Worm (Caenorhabditis elegans) whole organism, L1 larva: Measurements from ENCODE around the gene F56C3.4.

Experiments
- C34B4.2 ChIP-seq: sonication (generic microtip); optimal IDR thresholded peaks from 2 replicates; lab custom pipeline; 2017; ENCODE audit warnings: mild to moderate bottlenecking, missing genetic modification characterization, missing compliant biosample characterization
- ama-1 ChIP-seq: fragments of 150-350 bp; optimal IDR thresholded peaks from 2 replicates; lab custom pipeline; 2014
- elt-3 ChIP-seq, 6 experiments: fragments of 150-350 bp in 1 of 6; sonication (generic microtip); optimal IDR thresholded peaks; 2 replicates each; lab custom pipeline; 2017 to 2018; ENCODE audit warnings: missing biosample characterization in 6 of 6, missing genetic modification characterization in 6 of 6, inconsistent platforms in 1 of 6
- ets-5 ChIP-seq: fragments of 200-800 bp; sonication (Bioruptor generic); IDR thresholded peaks from 2 replicates; pipeline ENCODE4 v1.3.6; 2022; ENCODE audit warnings: missing genetic modification characterization, missing compliant biosample characterization
- jun-1 ChIP-seq: fragments of 150-350 bp; optimal IDR thresholded peaks from 2 replicates; lab custom pipeline; 2014; ENCODE audit warnings: missing biosample characterization, missing genetic modification reagents, missing genetic modification characterization
- lin-13 ChIP-seq: fragments of 150-350 bp; optimal IDR thresholded peaks from 2 replicates; lab custom pipeline; 2014; ENCODE audit warnings: missing biosample characterization, missing genetic modification reagents, missing genetic modification characterization
- mdl-1 ChIP-seq, 2 experiments: fragments of 150-350 bp; optimal IDR thresholded peaks; 2 replicates each; lab custom pipeline; 2014 to 2017; ENCODE audit warnings: missing biosample characterization in 2 of 2, missing genetic modification characterization in 2 of 2, inconsistent platforms in 1 of 2
- nhr-12 ChIP-seq: sonication (generic microtip); optimal IDR thresholded peaks from 2 replicates; lab custom pipeline; 2017; ENCODE audit warnings: missing biosample characterization, missing genetic modification characterization
- nhr-20 ChIP-seq: sonication (generic microtip); optimal IDR thresholded peaks from 2 replicates; lab custom pipeline; 2016; ENCODE audit warnings: mild to moderate bottlenecking, missing genetic modification characterization, missing compliant biosample characterization
- nhr-28 ChIP-seq: fragments of 150-350 bp; optimal IDR thresholded peaks from 2 replicates; lab custom pipeline; 2014; ENCODE audit warnings: missing biosample characterization, missing genetic modification characterization
- nhr-77 ChIP-seq: fragments of 150-350 bp; optimal IDR thresholded peaks from 2 replicates; lab custom pipeline; 2014; ENCODE audit warnings: missing biosample characterization, missing genetic modification characterization
- rnt-1 ChIP-seq: sonication (generic microtip); optimal IDR thresholded peaks from 2 replicates; lab custom pipeline; 2016; ENCODE audit warnings: mild to moderate bottlenecking, missing genetic modification characterization, moderate library complexity, missing compliant biosample characterization
- unc-30 ChIP-seq: sonication (generic microtip); optimal IDR thresholded peaks from 2 replicates; lab custom pipeline; 2017; ENCODE audit warnings: missing biosample characterization, missing genetic modification characterization

DNA sequence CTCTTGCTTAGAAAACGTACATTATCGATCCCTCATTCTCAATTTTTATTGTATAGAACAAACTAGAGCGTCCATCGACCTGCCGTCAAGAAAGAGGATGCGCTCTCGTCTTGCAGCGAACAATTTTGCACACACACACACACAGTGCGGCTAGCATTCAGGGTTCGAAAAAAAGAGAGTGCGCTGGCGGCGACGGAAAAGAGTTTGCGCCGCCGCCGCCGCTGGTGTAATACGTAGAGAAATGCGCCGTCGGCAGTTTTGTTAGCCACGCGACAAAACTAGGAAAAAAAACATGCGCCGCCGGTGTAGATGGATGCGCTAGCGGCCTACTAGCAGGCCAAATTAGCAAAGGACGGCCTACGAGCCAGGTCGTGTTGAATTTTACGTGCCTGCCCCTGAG lies 23.0 kb upstream of the F56C3.4 start:
- TF ChIP-seq nhr-20 (tag; lab: Kevin White, UChicago) (no peak), nhr-12 (no peak), unc-30 (tag; lab: Kevin White, UChicago) (no peak), lin-13 (GFP tag; lab: Kevin White, UChicago) (no peak), rnt-1 (tag; lab: Kevin White, UChicago) (no peak), nhr-28 (tag; lab: Kevin White, UChicago) (no peak), C34B4.2 (no peak), jun-1 (tag; lab: Kevin White, UChicago) (no peak), mdl-1 (tag; optimal IDR thresholded peaks at IDR 0.05; lab: Kevin White, UChicago) (no peak), nhr-77 (tag; lab: Kevin White, UChicago) (no peak), ama-1 (lab: Kevin White, UChicago) (no peak), elt-3 (tag; optimal IDR thresholded peaks at IDR 0.05; lab: Kevin White, UChicago) (no peak), ets-5 (GFP tag; lab: Robert Waterston, UW) (no peak)
